Fruit fly (Drosophila melanogaster) whole organism: ENCODE data around the gene CG15561.

ENCODE experiments used
- CG8478 ChIP-seq: fragments of >200 bp; optimal IDR thresholded peaks from 2 replicates; lab custom pipeline; 2018; ENCODE audit warnings: inconsistent platforms
- Dll ChIP-seq: fragments of >200 bp; optimal IDR thresholded peaks from 2 replicates; lab custom pipeline; 2017
- EcR ChIP-seq, 2 experiments: fragments of >200 bp; optimal IDR thresholded peaks; 2 replicates each; lab custom pipeline; 2017; ENCODE audit warnings: missing biosample characterization in 2 of 2, missing genetic modification characterization in 2 of 2, missing genetic modification reagents in 2 of 2
- pan ChIP-seq: fragments of >200 bp; optimal IDR thresholded peaks from 2 replicates; lab custom pipeline; 2017
- psq ChIP-seq: fragments of >200 bp; optimal IDR thresholded peaks from 2 replicates; lab custom pipeline; 2017
- usp ChIP-seq: fragments of >200 bp; optimal IDR thresholded peaks from 2 replicates; lab custom pipeline; 2017; ENCODE audit warnings: missing biosample characterization, missing genetic modification characterization, mixed read lengths

DNA sequence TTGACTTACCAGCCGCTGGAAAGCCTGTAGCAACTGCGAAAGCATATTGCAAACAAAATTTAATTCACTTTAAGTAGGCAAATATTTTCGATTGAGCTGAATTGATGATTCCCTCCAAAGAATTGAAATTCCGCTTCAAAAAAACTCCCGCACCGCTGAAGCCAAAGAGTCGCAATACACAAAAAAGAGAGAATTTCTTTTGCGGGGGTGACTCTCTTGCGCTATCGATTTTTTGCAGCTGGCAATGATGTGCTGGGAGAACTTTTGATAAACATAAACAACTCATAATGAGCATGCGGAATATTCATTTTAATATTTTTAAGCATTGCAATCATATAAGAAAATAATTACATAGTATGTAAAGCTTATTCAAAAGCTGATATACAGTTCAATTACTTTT, 47.3 kb downstream of the CG15561 start:
- TF ChIP-seq CG8478 (lab: Kevin White, UChicago) (no peak), usp (GFP tag; lab: Kevin White, UChicago) (no peak), psq (lab: Kevin White, UChicago) (no peak), Dll (lab: Kevin White, UChicago) (no peak), EcR (GFP tag; optimal IDR thresholded peaks at IDR 0.05; lab: Kevin White, UChicago) (no peak), pan (lab: Kevin White, UChicago) (no peak)
